Fruit fly (Drosophila melanogaster): ENCODE measurements around the gene CG18809.

Gene CG18809

dm6 chrX:19692951-19693698 is 51.0 kb downstream of the CG18809 start, which contains the start of gene Mer (continued):
- TF ChIP-seq CG17912 (GFP tag; optimal IDR thresholded peaks at IDR 0.05): peak; percentile 48
- TF ChIP-seq bab2 (GFP tag; optimal IDR thresholded peaks at IDR 0.05): peak; percentile 81
- TF ChIP-seq Lpt (GFP tag; optimal IDR thresholded peaks at IDR 0.05): no peak
- TF ChIP-seq CG7839 (tag; optimal IDR thresholded peaks at IDR 0.05): peak; percentile 85
- TF ChIP-seq CG4730 (GFP tag; IDR thresholded peaks at IDR 0.05): peak; percentile 67
- peak; percentile 62 for TF ChIP-seq kah (GFP tag; optimal IDR thresholded peaks at IDR 0.05)
- peak; percentile 92 for TF ChIP-seq Drgx (GFP tag; IDR thresholded peaks at IDR 0.05)
- peak; percentile 88 for TF ChIP-seq CG2678 (tag; optimal IDR thresholded peaks at IDR 0.05)
- TF ChIP-seq Gsc (GFP tag; IDR thresholded peaks at IDR 0.05): peak; percentile 41; the same call in 1 of the 2 replicates
- TF ChIP-seq shn (GFP tag; optimal IDR thresholded peaks at IDR 0.05): peak; percentile 89
- peak; percentile 49; the same call in 1 of the 2 replicates for TF ChIP-seq Poxn (GFP tag; IDR thresholded peaks at IDR 0.05)
- peak; percentile 37 for TF ChIP-seq CG4707 (GFP tag; optimal IDR thresholded peaks at IDR 0.05)
- TF ChIP-seq exex (tag; optimal IDR thresholded peaks at IDR 0.05): no peak
- TF ChIP-seq bcd (GFP tag; optimal IDR thresholded peaks at IDR 0.05): peak; percentile 85
- peak; percentile 3 for TF ChIP-seq lbe (GFP tag; optimal IDR thresholded peaks at IDR 0.05)
- peak; percentile 86 for TF ChIP-seq HLH54F (GFP tag; optimal IDR thresholded peaks at IDR 0.05)
- TF ChIP-seq CG1647 (GFP tag; optimal IDR thresholded peaks at IDR 0.05): peak; percentile 62
- peak; percentile 66 for TF ChIP-seq salm (tag; optimal IDR thresholded peaks at IDR 0.05)
- peak; percentile 62 for TF ChIP-seq CG10462 (GFP tag; optimal IDR thresholded peaks at IDR 0.05)
- TF ChIP-seq CG8290 (GFP tag; optimal IDR thresholded peaks at IDR 0.05): peak; percentile 85
- TF ChIP-seq CG8290 (tag; optimal IDR thresholded peaks at IDR 0.05): peak; percentile 49 to 97
- TF ChIP-seq hb (GFP tag; IDR thresholded peaks at IDR 0.05; ENCODE audit: partially characterized antibody): no peak
- TF ChIP-seq Taf1 (GFP tag; IDR thresholded peaks at IDR 0.05): peak; percentile 69
- peak; percentile 53 for TF ChIP-seq Lhr (GFP tag; optimal IDR thresholded peaks at IDR 0.05)
- peak; percentile 90 for TF ChIP-seq Side (GFP tag; optimal IDR thresholded peaks at IDR 0.05)
- TF ChIP-seq sug (tag; optimal IDR thresholded peaks at IDR 0.05): peak; percentile 70
- TF ChIP-seq CrebB (tag; optimal IDR thresholded peaks at IDR 0.05): peak; percentile 83
- TF ChIP-seq ash1 (GFP tag; optimal IDR thresholded peaks at IDR 0.05): peak; percentile 33
- no peak for TF ChIP-seq HLHmδ (GFP tag; optimal IDR thresholded peaks at IDR 0.05)
- TF ChIP-seq gce (GFP tag; IDR thresholded peaks at IDR 0.05): peak; percentile 70; the same call in 1 of the 3 replicates
- peak; percentile 92 for TF ChIP-seq Rfx (GFP tag; IDR thresholded peaks at IDR 0.05)
- TF ChIP-seq CG4328 (GFP tag; optimal IDR thresholded peaks at IDR 0.05): peak; percentile 74
- TF ChIP-seq CG10565 (GFP tag; optimal IDR thresholded peaks at IDR 0.05): no peak
- TF ChIP-seq kni (GFP tag; optimal IDR thresholded peaks at IDR 0.05): peak; percentile 1
- peak; percentile 73 for TF ChIP-seq CG11398 (GFP tag; optimal IDR thresholded peaks at IDR 0.05)
- no peak for TF ChIP-seq gt (GFP tag; IDR thresholded peaks at IDR 0.05)
- peak; percentile 57; the same call in 1 of the 3 replicates for TF ChIP-seq H15 (GFP tag; IDR thresholded peaks at IDR 0.05)
- 0 out of 2 replicates have a peak, but pooled peaks have one; percentile 58 for TF ChIP-seq sens-2 (GFP tag; IDR thresholded peaks at IDR 0.05)
- TF ChIP-seq amos (GFP tag; IDR thresholded peaks at IDR 0.05; ENCODE audit: partially characterized antibody): no peak
- peak; percentile 74 for TF ChIP-seq CG6689 (GFP tag; IDR thresholded peaks at IDR 0.05)
- peak; percentile 63 for TF ChIP-seq Rx (GFP tag; IDR thresholded peaks at IDR 0.05)
- TF ChIP-seq sc (optimal IDR thresholded peaks at IDR 0.05): no peak
- TF ChIP-seq sc (GFP tag; optimal IDR thresholded peaks at IDR 0.05): no peak
- TF ChIP-seq D (optimal IDR thresholded peaks at IDR 0.05): no peak
- peak; percentile 73 for TF ChIP-seq D (GFP tag; optimal IDR thresholded peaks at IDR 0.05)
- peak; percentile 57 for TF ChIP-seq CG9437 (GFP tag; optimal IDR thresholded peaks at IDR 0.05)
- peak; percentile 55 for TF ChIP-seq Sry-δ (GFP tag; optimal IDR thresholded peaks at IDR 0.05)
- TF ChIP-seq mam (GFP tag; optimal IDR thresholded peaks at IDR 0.05): peak; percentile 89
- peak; percentile 85 for TF ChIP-seq CG16863 (GFP tag; optimal IDR thresholded peaks at IDR 0.05)
- peak; percentile 78 for TF ChIP-seq CG6765 (GFP tag; optimal IDR thresholded peaks at IDR 0.05)
- TF ChIP-seq ken (GFP tag; IDR thresholded peaks at IDR 0.05): peak; percentile 76

Data from whole organism, embryonic.